Worm (Caenorhabditis elegans): ENCODE results near the gene mrpl-55.

mrpl-55 gene

ce11 chrIV:484004-484403, 40.2 kb downstream of the mrpl-55 start:
- TF ChIP-seq lin-39 (tag; optimal IDR thresholded peaks at IDR 0.05) (peak; percentile 9), ztf-4 (tag; optimal IDR thresholded peaks at IDR 0.05) (no peak), egl-5 (tag; optimal IDR thresholded peaks at IDR 0.05) (peak; percentile 3), ceh-82 (tag; optimal IDR thresholded peaks at IDR 0.05) (no peak), tbx-2 (tag; optimal IDR thresholded peaks at IDR 0.05) (no peak), pqm-1 (tag; optimal IDR thresholded peaks at IDR 0.05) (no peak), ceh-9 (tag; optimal IDR thresholded peaks at IDR 0.05) (no peak), nhr-76 (tag; optimal IDR thresholded peaks at IDR 0.05) (no peak), jun-1 (tag; optimal IDR thresholded peaks at IDR 0.05) (no peak), unc-39 (tag; optimal IDR thresholded peaks at IDR 0.05) (no peak)

DNA sequence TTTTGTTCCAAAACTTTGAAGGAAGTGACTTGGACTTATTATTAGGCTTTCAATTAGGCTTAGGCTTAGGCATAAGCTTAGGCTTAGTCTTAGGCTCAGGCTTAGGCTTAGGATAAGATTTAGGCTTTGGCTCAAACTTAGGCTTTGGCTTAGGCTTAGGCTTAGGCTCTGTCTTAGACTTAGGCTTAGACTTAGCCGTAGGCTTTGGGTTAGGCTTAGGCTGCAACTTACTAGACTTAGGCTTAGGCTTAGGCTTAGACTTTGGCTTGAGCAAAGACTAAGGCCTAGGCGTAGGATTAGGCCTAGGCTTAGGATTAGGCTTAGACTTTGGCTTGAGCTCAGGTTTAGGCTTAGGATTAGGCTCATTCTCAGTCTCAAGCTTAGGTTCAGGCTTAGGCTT, 41.0 kb downstream of the mrpl-55 start:
- TF ChIP-seq snpc-4 (tag; optimal IDR thresholded peaks at IDR 0.05), result no peak
- TF ChIP-seq jun-1 (tag; optimal IDR thresholded peaks at IDR 0.05), result no peak
- TF ChIP-seq nhr-12 (tag; optimal IDR thresholded peaks at IDR 0.05), result no peak
- no peak for TF ChIP-seq fkh-2 (tag; optimal IDR thresholded peaks at IDR 0.05)
- TF ChIP-seq elt-1 (tag; optimal IDR thresholded peaks at IDR 0.05), result no peak
- TF ChIP-seq lin-15B (tag; optimal IDR thresholded peaks at IDR 0.05), result no peak
- no peak for TF ChIP-seq pha-4 (tag; optimal IDR thresholded peaks at IDR 0.05)
- TF ChIP-seq zag-1 (tag; optimal IDR thresholded peaks at IDR 0.05), result no peak
- TF ChIP-seq mdl-1 (tag; optimal IDR thresholded peaks at IDR 0.05), result no peak
- TF ChIP-seq unc-39 (tag; optimal IDR thresholded peaks at IDR 0.05), result no peak
- TF ChIP-seq ama-1 (optimal IDR thresholded peaks at IDR 0.05), result no peak
- no peak for TF ChIP-seq elt-2 (tag; optimal IDR thresholded peaks at IDR 0.05)
- no peak for TF ChIP-seq nfya-1 (tag; optimal IDR thresholded peaks at IDR 0.05; ENCODE audit: insufficient read depth)
- TF ChIP-seq nhr-77 (tag; optimal IDR thresholded peaks at IDR 0.05), result no peak
- TF ChIP-seq sea-2 (GFP tag; optimal IDR thresholded peaks at IDR 0.05), result no peak
- TF ChIP-seq fkh-10 (GFP tag; optimal IDR thresholded peaks at IDR 0.05), result no peak

All from whole organism, L3 larva.